Fruit fly (Drosophila melanogaster) whole organism, embryonic: ENCODE measurements around the gene CG32026.

Source experiments
- Blimp-1 ChIP-seq: fragments of 200-800 bp; sonication (Bioruptor generic); optimal IDR thresholded peaks from 3 replicates; lab custom pipeline; 2018; ENCODE audit warnings: missing biosample characterization, missing genetic modification characterization, mild to moderate bottlenecking, moderate library complexity, missing genetic modification reagents
- CG10543 ChIP-seq: fragments of 200-800 bp; sonication (Bioruptor generic); optimal IDR thresholded peaks from 3 replicates; lab custom pipeline; 2017; ENCODE audit warnings: missing biosample characterization, mild to moderate bottlenecking, missing genetic modification characterization, moderate library complexity
- CG10959 ChIP-seq: fragments of 200-800 bp; sonication (Bioruptor generic); IDR thresholded peaks from 2 replicates; pipeline ENCODE4 v1.3.6; 2022; ENCODE audit warnings: missing biosample characterization, missing genetic modification characterization
- CG10979 ChIP-seq: fragments of 200-800 bp; sonication (Bioruptor generic); optimal IDR thresholded peaks from 2 replicates; lab custom pipeline; 2018; ENCODE audit warnings: missing biosample characterization, mild to moderate bottlenecking, missing genetic modification characterization, moderate library complexity
- CG13624 ChIP-seq: fragments of 200-800 bp; sonication (Bioruptor generic); optimal IDR thresholded peaks from 2 replicates; lab custom pipeline; 2016; ENCODE audit warnings: missing biosample characterization, missing genetic modification characterization
- CG13775 ChIP-seq: fragments of 200-800 bp; sonication (Bioruptor generic); optimal IDR thresholded peaks from 3 replicates; lab custom pipeline; 2017; ENCODE audit warnings: missing biosample characterization, mild to moderate bottlenecking, missing genetic modification characterization
- CG14710 ChIP-seq: fragments of 200-800 bp; sonication (Bioruptor generic); optimal IDR thresholded peaks from 3 replicates; lab custom pipeline; 2019; ENCODE audit warnings: missing biosample characterization, mild to moderate bottlenecking, missing genetic modification characterization, moderate library complexity
- CG15514 ChIP-seq: fragments of 200-800 bp; sonication (Bioruptor generic); optimal IDR thresholded peaks from 3 replicates; lab custom pipeline; 2017; ENCODE audit warnings: missing biosample characterization, missing genetic modification characterization, mild to moderate bottlenecking, moderate library complexity, missing genetic modification reagents
- CG17385 ChIP-seq: fragments of 200-800 bp; sonication (Bioruptor generic); optimal IDR thresholded peaks from 3 replicates; lab custom pipeline; 2018; ENCODE audit warnings: missing biosample characterization, mild to moderate bottlenecking, missing genetic modification characterization
- CG4282 ChIP-seq: fragments of 200-800 bp; sonication (Bioruptor generic); optimal IDR thresholded peaks from 2 replicates; lab custom pipeline; 2016; ENCODE audit warnings: missing biosample characterization, missing genetic modification characterization
- CG43689 ChIP-seq: fragments of 200-800 bp; sonication (Bioruptor generic); IDR thresholded peaks from 2 replicates; pipeline ENCODE4 v1.3.6; 2022; ENCODE audit warnings: missing biosample characterization, missing genetic modification characterization
- CG4820 ChIP-seq: fragments of 200-800 bp; sonication (Bioruptor generic); optimal IDR thresholded peaks from 3 replicates; lab custom pipeline; 2016; ENCODE audit warnings: missing biosample characterization, missing genetic modification characterization
- CG5953 ChIP-seq: fragments of 200-800 bp; sonication (Bioruptor generic); IDR thresholded peaks from 2 replicates; pipeline ENCODE4 v1.3.6; 2022; ENCODE audit warnings: missing biosample characterization, missing genetic modification characterization
- CG6813 ChIP-seq: fragments of 200-800 bp; sonication (Bioruptor generic); optimal IDR thresholded peaks from 2 replicates; lab custom pipeline; 2017; ENCODE audit warnings: missing biosample characterization, missing genetic modification characterization, mild to moderate bottlenecking, moderate library complexity, missing genetic modification reagents
- CG7271 ChIP-seq: fragments of 200-800 bp; sonication (Bioruptor generic); optimal IDR thresholded peaks from 2 replicates; lab custom pipeline; 2018; ENCODE audit warnings: missing biosample characterization, mild to moderate bottlenecking, missing genetic modification characterization, moderate library complexity
- CG7357 ChIP-seq: fragments of 200-800 bp; sonication (Bioruptor generic); IDR thresholded peaks from 3 replicates; pipeline ENCODE4 v1.3.6; 2022; ENCODE audit warnings: missing biosample characterization, missing genetic modification characterization
- CG7839 ChIP-seq: fragments of 200-800 bp; sonication (Bioruptor generic); optimal IDR thresholded peaks from 3 replicates; lab custom pipeline; 2018; ENCODE audit warnings: missing biosample characterization, mild to moderate bottlenecking, missing genetic modification characterization, moderate library complexity
- Dek ChIP-seq: fragments of 200-800 bp; sonication (Bioruptor generic); optimal IDR thresholded peaks from 3 replicates; lab custom pipeline; 2019; ENCODE audit warnings: missing biosample characterization, mild to moderate bottlenecking, missing genetic modification characterization, moderate library complexity
- E2f1 ChIP-seq: fragments of 200-800 bp; sonication (Bioruptor generic); IDR thresholded peaks from 2 replicates; pipeline ENCODE4 v1.3.6; 2022; ENCODE audit warnings: missing biosample characterization, missing genetic modification characterization
- Fer1 ChIP-seq: fragments of 200-800 bp; sonication (Bioruptor generic); optimal IDR thresholded peaks from 2 replicates; lab custom pipeline; 2017; ENCODE audit warnings: missing biosample characterization, mild to moderate bottlenecking, missing genetic modification characterization
- HLH3B ChIP-seq: fragments of 200-800 bp; sonication (Bioruptor generic); IDR thresholded peaks from 2 replicates; pipeline ENCODE4 v1.3.6; 2022; ENCODE audit warnings: missing biosample characterization, missing genetic modification characterization
- MBD-R2 ChIP-seq: fragments of 200-800 bp; sonication (Bioruptor generic); IDR thresholded peaks from 2 replicates; pipeline ENCODE4 v1.3.6; 2022; ENCODE audit warnings: missing biosample characterization, missing genetic modification characterization
- Max ChIP-seq: fragments of 200-800 bp; sonication (Bioruptor generic); optimal IDR thresholded peaks from 2 replicates; lab custom pipeline; 2016; ENCODE audit warnings: missing biosample characterization, mild to moderate bottlenecking, missing genetic modification characterization
- NFAT ChIP-seq: fragments of 200-800 bp; sonication (Bioruptor generic); IDR thresholded peaks from 2 replicates; pipeline ENCODE4 v1.3.6; 2022; ENCODE audit warnings: missing biosample characterization, missing genetic modification characterization
- Rx ChIP-seq: fragments of 200-800 bp; sonication (Bioruptor generic); IDR thresholded peaks from 2 replicates; pipeline ENCODE4 v1.3.6; 2022; ENCODE audit warnings: missing biosample characterization, missing genetic modification characterization
- Sry-δ ChIP-seq: fragments of 200-800 bp; sonication (Bioruptor generic); optimal IDR thresholded peaks from 2 replicates; lab custom pipeline; 2016; ENCODE audit warnings: missing biosample characterization, missing genetic modification characterization
- Tbp ChIP-seq: fragments of >200 bp; optimal IDR thresholded peaks from 2 replicates; lab custom pipeline; 2018; ENCODE audit warnings: missing biosample characterization, missing genetic modification characterization
- Trl ChIP-seq, 3 experiments: fragments of >200 bp in 2 of 3; fragments of 200-800 bp in 1 of 3; sonication (Bioruptor generic) in 1 of 3; optimal IDR thresholded peaks; 2 replicates in 1 of 3; 3 replicates in 2 of 3; lab custom pipeline; 2016 to 2017; ENCODE audit warnings: missing biosample characterization in 1 of 3, missing genetic modification characterization in 1 of 3
- bab2 ChIP-seq: fragments of 200-800 bp; sonication (Bioruptor generic); optimal IDR thresholded peaks from 2 replicates; lab custom pipeline; 2016; ENCODE audit warnings: missing biosample characterization, missing genetic modification characterization
- bbx ChIP-seq: fragments of 200-800 bp; sonication (Bioruptor generic); IDR thresholded peaks from 2 replicates; pipeline ENCODE4 v1.3.6; 2022; ENCODE audit warnings: missing biosample characterization, missing genetic modification characterization; ENCODE audit not compliant: partially characterized antibody
- da ChIP-seq: fragments of 200-800 bp; sonication (Bioruptor generic); optimal IDR thresholded peaks from 2 replicates; lab custom pipeline; 2016; ENCODE audit warnings: missing biosample characterization, missing genetic modification characterization
- dysf ChIP-seq: fragments of 200-800 bp; sonication (Bioruptor generic); IDR thresholded peaks from 3 replicates; pipeline ENCODE4 v1.3.6; 2022; ENCODE audit warnings: missing biosample characterization, missing genetic modification characterization
- fd64A ChIP-seq: fragments of 200-800 bp; sonication (Bioruptor generic); optimal IDR thresholded peaks from 3 replicates; lab custom pipeline; 2018; ENCODE audit warnings: missing biosample characterization, mild to moderate bottlenecking, missing genetic modification characterization
- gce ChIP-seq: fragments of 200-800 bp; sonication (Bioruptor generic); IDR thresholded peaks from 3 replicates; pipeline ENCODE4 v1.3.6; 2022; ENCODE audit warnings: missing biosample characterization, missing genetic modification characterization
- gcm ChIP-seq: fragments of 200-800 bp; sonication (Bioruptor generic); optimal IDR thresholded peaks from 2 replicates; lab custom pipeline; 2019; ENCODE audit warnings: missing biosample characterization, mild to moderate bottlenecking, missing genetic modification characterization, moderate library complexity
- gfzf ChIP-seq: fragments of 200-800 bp; sonication (Bioruptor generic); optimal IDR thresholded peaks from 2 replicates; lab custom pipeline; 2016; ENCODE audit warnings: missing biosample characterization, mild to moderate bottlenecking, missing genetic modification characterization, moderate library complexity
- gsb-n ChIP-seq: fragments of 200-800 bp; sonication (Bioruptor generic); optimal IDR thresholded peaks from 3 replicates; lab custom pipeline; 2018; ENCODE audit warnings: missing biosample characterization, mild to moderate bottlenecking, missing genetic modification characterization
- hkb ChIP-seq, 2 experiments: fragments of 200-800 bp in 1 of 2; fragments of >200 bp in 1 of 2; sonication (Bioruptor generic) in 1 of 2; IDR thresholded peaks in 1 of 2; optimal IDR thresholded peaks in 1 of 2; 2 replicates each; pipeline versions ENCODE4 v1.3.6 to Lab custom; 2017 to 2022; ENCODE audit warnings: missing biosample characterization in 1 of 2, missing genetic modification characterization in 1 of 2
- ind ChIP-seq: fragments of 200-800 bp; sonication (Bioruptor generic); optimal IDR thresholded peaks from 3 replicates; lab custom pipeline; 2016; ENCODE audit warnings: missing biosample characterization, missing genetic modification characterization
- jigr1 ChIP-seq: fragments of 200-800 bp; sonication (Bioruptor generic); IDR thresholded peaks from 3 replicates; pipeline ENCODE4 v1.3.6; 2022; ENCODE audit warnings: missing biosample characterization, missing genetic modification characterization
- kay ChIP-seq: fragments of 200-800 bp; sonication (Bioruptor generic); optimal IDR thresholded peaks from 2 replicates; lab custom pipeline; 2016; ENCODE audit warnings: missing biosample characterization, missing genetic modification characterization
- lbe ChIP-seq: fragments of 200-800 bp; sonication (Bioruptor generic); optimal IDR thresholded peaks from 2 replicates; lab custom pipeline; 2016; ENCODE audit warnings: missing biosample characterization, mild to moderate bottlenecking, missing genetic modification characterization
- lilli ChIP-seq: fragments of 200-800 bp; sonication (Bioruptor generic); optimal IDR thresholded peaks from 3 replicates; lab custom pipeline; 2016; ENCODE audit warnings: missing biosample characterization, missing genetic modification characterization
- p53 ChIP-seq: fragments of 200-800 bp; sonication (Bioruptor generic); optimal IDR thresholded peaks from 2 replicates; lab custom pipeline; 2016; ENCODE audit warnings: missing biosample characterization, missing genetic modification characterization
- pnt ChIP-seq: fragments of 200-800 bp; sonication (Bioruptor generic); optimal IDR thresholded peaks from 3 replicates; lab custom pipeline; 2016; ENCODE audit warnings: missing biosample characterization, missing genetic modification characterization
- pum ChIP-seq: fragments of 200-800 bp; sonication (Bioruptor generic); optimal IDR thresholded peaks from 2 replicates; lab custom pipeline; 2016; ENCODE audit warnings: missing biosample characterization, missing genetic modification characterization
- rib ChIP-seq: fragments of 200-800 bp; sonication (Bioruptor generic); IDR thresholded peaks from 2 replicates; pipeline ENCODE4 v1.3.6; 2022; ENCODE audit warnings: missing biosample characterization, missing genetic modification characterization
- seq ChIP-seq: fragments of 200-800 bp; sonication (Bioruptor generic); IDR thresholded peaks from 2 replicates; pipeline ENCODE4 v1.3.6; 2022; ENCODE audit warnings: missing biosample characterization, missing genetic modification characterization
- slou ChIP-seq: fragments of 200-800 bp; sonication (Bioruptor generic); optimal IDR thresholded peaks from 3 replicates; lab custom pipeline; 2016; ENCODE audit warnings: missing biosample characterization, missing genetic modification characterization

CG32026 gene

DNA sequence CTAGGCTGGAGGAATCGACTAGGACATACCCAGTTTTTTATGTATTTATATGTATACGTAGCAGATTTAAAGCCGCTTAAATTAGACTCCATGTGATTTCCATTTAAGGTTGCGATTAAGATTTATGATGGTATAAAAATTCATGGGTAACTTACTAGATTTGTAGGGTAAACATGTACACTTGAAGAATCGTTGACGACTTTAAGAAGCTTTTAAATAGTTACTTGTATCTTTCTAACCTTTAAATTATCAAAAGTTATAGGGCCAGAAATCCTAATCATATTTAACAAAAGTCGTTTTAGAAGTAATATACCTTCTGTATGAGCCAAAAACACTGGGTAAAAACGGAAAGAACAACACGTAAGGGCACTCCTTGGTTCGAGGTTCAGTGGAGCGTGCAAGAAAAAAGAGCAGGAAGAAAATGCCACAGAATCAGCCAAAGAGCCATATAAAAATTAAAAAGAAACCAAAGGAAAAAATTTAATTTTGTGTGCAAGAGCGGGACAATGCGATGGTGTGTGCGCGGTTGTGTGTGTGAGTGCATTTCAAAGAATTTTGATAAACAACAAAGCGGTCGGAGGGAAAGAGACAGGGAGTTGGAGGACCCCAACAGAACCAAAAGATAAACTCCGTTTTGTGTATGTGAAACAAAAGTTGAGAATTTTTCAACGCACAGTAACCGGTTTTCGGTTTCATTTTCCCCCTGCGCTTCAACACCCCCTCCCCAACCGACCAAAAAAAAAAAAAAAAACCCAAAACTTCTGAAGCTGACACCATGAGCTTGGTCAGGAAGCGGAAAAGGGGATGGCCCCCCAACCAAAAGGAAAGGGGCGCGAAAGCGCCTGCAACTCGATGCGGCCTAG is 3.5 kb downstream of the CG32026 start (continued):
- TF ChIP-seq E2f1 (GFP tag; lab: Robert Waterston, UW): no peak
- no peak for TF ChIP-seq gcm (GFP tag; lab: Kevin White, UChicago)
- peak; percentile 56 for TF ChIP-seq CG14710
- no peak for TF ChIP-seq ind (GFP tag; lab: Kevin White, UChicago)
- TF ChIP-seq Max: no peak
- TF ChIP-seq CG4820 (GFP tag; lab: Kevin White, UChicago): peak; percentile 19
- TF ChIP-seq da (GFP tag; lab: Kevin White, UChicago): no peak
- no peak for TF ChIP-seq CG43689 (GFP tag; lab: Robert Waterston, UW)
- TF ChIP-seq hkb (optimal IDR thresholded peaks at IDR 0.05; lab: Kevin White, UChicago): no peak
- TF ChIP-seq hkb (GFP tag; IDR thresholded peaks at IDR 0.05; lab: Robert Waterston, UW): no peak
- TF ChIP-seq dysf (GFP tag; lab: Robert Waterston, UW): no peak
- no peak for TF ChIP-seq kay
- no peak for TF ChIP-seq CG10543 (GFP tag; lab: Kevin White, UChicago)
- TF ChIP-seq jigr1: no peak
- peak; percentile 20 for TF ChIP-seq CG7839
- TF ChIP-seq CG17385 (GFP tag; lab: Kevin White, UChicago): no peak
- TF ChIP-seq CG10979 (tag; lab: Kevin White, UChicago): peak; percentile 64
- no peak for TF ChIP-seq CG15514 (GFP tag; lab: Kevin White, UChicago)
- TF ChIP-seq seq (GFP tag; lab: Robert Waterston, UW): no peak
- TF ChIP-seq HLH3B (GFP tag; lab: Robert Waterston, UW): no peak
- TF ChIP-seq Trl (optimal IDR thresholded peaks at IDR 0.05; lab: Kevin White, UChicago): no peak
- TF ChIP-seq Trl (GFP tag; optimal IDR thresholded peaks at IDR 0.05; lab: Kevin White, UChicago): no peak
- no peak for TF ChIP-seq CG5953 (GFP tag; lab: Robert Waterston, UW)
- TF ChIP-seq p53 (GFP tag; lab: Kevin White, UChicago): no peak
- no peak for TF ChIP-seq Tbp (GFP tag; lab: Kevin White, UChicago)
- no peak for TF ChIP-seq pum (GFP tag; lab: Kevin White, UChicago)
- TF ChIP-seq fd64A (GFP tag; lab: Kevin White, UChicago): no peak
- TF ChIP-seq slou: no peak
- no peak for TF ChIP-seq gfzf (GFP tag; lab: Kevin White, UChicago)
- TF ChIP-seq NFAT: no peak
- TF ChIP-seq Sry-δ: no peak
- TF ChIP-seq Fer1 (GFP tag; lab: Kevin White, UChicago): no peak
- TF ChIP-seq lbe (GFP tag; lab: Kevin White, UChicago): peak; percentile 57
- no peak for TF ChIP-seq CG13775
- TF ChIP-seq Dek: no peak
- TF ChIP-seq bbx (GFP tag; lab: Robert Waterston, UW): no peak
- TF ChIP-seq CG13624 (GFP tag; lab: Kevin White, UChicago): no peak
- peak; percentile 4 for TF ChIP-seq pnt (GFP tag; lab: Kevin White, UChicago)
- no peak for TF ChIP-seq CG10959 (GFP tag; lab: Robert Waterston, UW)
- TF ChIP-seq gsb-n (tag; lab: Kevin White, UChicago): peak; percentile 35
- TF ChIP-seq gce (GFP tag; lab: Robert Waterston, UW): no peak
- TF ChIP-seq MBD-R2 (GFP tag; lab: Robert Waterston, UW): no peak
- no peak for TF ChIP-seq CG7357 (GFP tag; lab: Robert Waterston, UW)
- no peak for TF ChIP-seq CG4282
- TF ChIP-seq rib (GFP tag; lab: Robert Waterston, UW): no peak
- TF ChIP-seq bab2 (GFP tag; lab: Kevin White, UChicago): no peak
- TF ChIP-seq lilli (GFP tag; lab: Kevin White, UChicago): no peak
- peak; percentile 11 for TF ChIP-seq Blimp-1 (GFP tag; lab: Kevin White, UChicago)
- no peak for TF ChIP-seq Rx (GFP tag; lab: Robert Waterston, UW)
- no peak for TF ChIP-seq CG7271
- no peak for TF ChIP-seq CG6813
